Worm (Caenorhabditis elegans): ENCODE measurements around the gene ges-1.

- TF ChIP-seq zip-2 (tag; optimal IDR thresholded peaks at IDR 0.05), result no peak
- no peak for TF ChIP-seq spr-3 (GFP tag; optimal IDR thresholded peaks at IDR 0.05)
- TF ChIP-seq ceh-28 (tag; optimal IDR thresholded peaks at IDR 0.05), result no peak
- TF ChIP-seq ztf-11 (tag; optimal IDR thresholded peaks at IDR 0.05), result no peak
- no peak for TF ChIP-seq nhr-25 (tag; optimal IDR thresholded peaks at IDR 0.05; ENCODE audit: borderline replicate concordance, insufficient read depth)
- no peak for TF ChIP-seq dve-1 (tag; optimal IDR thresholded peaks at IDR 0.05; ENCODE audit: insufficient read depth)
- TF ChIP-seq lin-13 (GFP tag; optimal IDR thresholded peaks at IDR 0.05), result no peak
These were observed 37.0 kb upstream of the ges-1 start for ce11 chrV:1468905-1469304.
